Fruit fly (Drosophila melanogaster): ENCODE results near the gene nyo.

- no peak for TF ChIP-seq Sin3A (optimal IDR thresholded peaks at IDR 0.05)
- no peak for TF ChIP-seq psq (optimal IDR thresholded peaks at IDR 0.05)
- TF ChIP-seq ttk (optimal IDR thresholded peaks at IDR 0.05): no peak
Measured at dm6 chr3R:31505254-31505689, 37.6 kb upstream of the nyo start.
